Worm (Caenorhabditis elegans): ENCODE results near the gene F28A10.4.

DNA sequence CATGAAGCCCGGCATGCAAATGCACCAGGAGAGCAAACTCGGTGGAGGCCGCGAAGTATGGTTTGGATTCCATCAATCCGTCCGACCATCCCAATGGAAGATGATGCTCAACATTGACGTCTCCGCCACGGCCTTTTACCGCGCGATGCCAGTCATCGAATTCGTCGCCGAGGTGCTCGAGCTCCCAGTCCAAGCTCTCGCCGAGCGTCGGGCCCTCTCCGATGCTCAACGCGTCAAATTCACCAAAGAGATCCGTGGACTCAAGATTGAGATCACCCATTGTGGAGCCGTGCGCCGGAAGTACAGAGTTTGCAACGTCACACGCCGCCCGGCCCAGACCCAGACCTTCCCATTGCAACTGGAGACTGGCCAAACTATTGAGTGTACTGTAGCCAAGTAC is 31.7 kb downstream of the F28A10.4 start:
- no peak for TF ChIP-seq lin-15B (tag; optimal IDR thresholded peaks at IDR 0.05)
- no peak for TF ChIP-seq aly-2 (tag; optimal IDR thresholded peaks at IDR 0.05)
- no peak for TF ChIP-seq nhr-11 (tag; optimal IDR thresholded peaks at IDR 0.05)
- no peak for TF ChIP-seq nfya-1 (tag; optimal IDR thresholded peaks at IDR 0.05; ENCODE audit: insufficient read depth)
- TF ChIP-seq snpc-4 (tag; optimal IDR thresholded peaks at IDR 0.05) = no peak

Measured in whole organism, L3 larva.